Worm (Caenorhabditis elegans) whole organism, L1 larva: ENCODE results near the gene sro-1.

Source experiments
- C04F5.9 ChIP-seq: sonication (generic microtip); optimal IDR thresholded peaks from 2 replicates; lab custom pipeline; 2016; ENCODE audit warnings: missing genetic modification characterization, missing compliant biosample characterization
- C34B4.2 ChIP-seq: sonication (generic microtip); optimal IDR thresholded peaks from 2 replicates; lab custom pipeline; 2017; ENCODE audit warnings: mild to moderate bottlenecking, missing genetic modification characterization, missing compliant biosample characterization
- aha-1 ChIP-seq: fragments of 150-350 bp; optimal IDR thresholded peaks from 2 replicates; lab custom pipeline; 2014; ENCODE audit warnings: missing biosample characterization, missing genetic modification characterization
- alr-1 ChIP-seq: fragments of 200-800 bp; sonication (Bioruptor generic); optimal IDR thresholded peaks from 2 replicates; lab custom pipeline; 2018; ENCODE audit warnings: borderline replicate concordance, mild to moderate bottlenecking, missing genetic modification characterization, missing compliant biosample characterization
- aly-2 ChIP-seq: fragments of 150-350 bp; optimal IDR thresholded peaks from 2 replicates; lab custom pipeline; 2014; ENCODE audit warnings: missing biosample characterization, missing genetic modification characterization
- blmp-1 ChIP-seq: fragments of 150-350 bp; optimal IDR thresholded peaks from 2 replicates; lab custom pipeline; 2014; ENCODE audit warnings: missing biosample characterization, missing genetic modification characterization
- ceh-63 ChIP-seq: fragments of 200-800 bp; sonication (Bioruptor generic); optimal IDR thresholded peaks from 2 replicates; lab custom pipeline; 2018; ENCODE audit warnings: mild to moderate bottlenecking, missing genetic modification characterization, missing compliant biosample characterization
- ceh-8 ChIP-seq: fragments of 200-800 bp; sonication (Bioruptor generic); optimal IDR thresholded peaks from 2 replicates; lab custom pipeline; 2018; ENCODE audit warnings: mild to moderate bottlenecking, missing genetic modification characterization, moderate library complexity, missing compliant biosample characterization
- ceh-88 ChIP-seq: fragments of 200-800 bp; sonication (Bioruptor generic); IDR thresholded peaks from 2 replicates; pipeline ENCODE4 v1.3.6; 2022; ENCODE audit warnings: missing genetic modification characterization, missing compliant biosample characterization
- ceh-90 ChIP-seq: sonication (generic microtip); optimal IDR thresholded peaks from 2 replicates; lab custom pipeline; 2016; ENCODE audit warnings: missing genetic modification characterization, missing compliant biosample characterization
- dsc-1 ChIP-seq: sonication (generic microtip); optimal IDR thresholded peaks from 2 replicates; lab custom pipeline; 2016; ENCODE audit warnings: mild to moderate bottlenecking, missing genetic modification characterization, missing compliant biosample characterization
- efl-1 ChIP-seq, 4 experiments: fragments of 150-350 bp; optimal IDR thresholded peaks in 3 of 4; peaks in 1 of 4; 1 replicate in 1 of 4; 2 replicates in 3 of 4; lab custom pipeline; 2014; ENCODE audit warnings: missing biosample characterization in 2 of 4, missing genetic modification characterization in 2 of 4, missing genetic modification reagents in 2 of 4
- egl-13 ChIP-seq: sonication (generic microtip); optimal IDR thresholded peaks from 2 replicates; lab custom pipeline; 2016; ENCODE audit warnings: missing genotype, missing genetic modification reagents, missing genetic modification characterization, missing compliant biosample characterization
- egl-27 ChIP-seq, 2 experiments: fragments of 150-350 bp in 1 of 2; sonication (generic microtip); optimal IDR thresholded peaks; 3 replicates each; lab custom pipeline; 2017 to 2018; ENCODE audit warnings: missing biosample characterization in 2 of 2, missing genetic modification characterization in 2 of 2, missing genetic modification reagents in 2 of 2
- elt-3 ChIP-seq, 6 experiments: fragments of 150-350 bp in 1 of 6; sonication (generic microtip); optimal IDR thresholded peaks; 2 replicates each; lab custom pipeline; 2017 to 2018; ENCODE audit warnings: missing biosample characterization in 6 of 6, missing genetic modification characterization in 6 of 6, inconsistent platforms in 1 of 6
- fkh-8 ChIP-seq: sonication (generic microtip); optimal IDR thresholded peaks from 2 replicates; lab custom pipeline; 2016; ENCODE audit warnings: mild to moderate bottlenecking, missing genetic modification characterization, missing compliant biosample characterization
- fos-1 ChIP-seq: fragments of 150-350 bp; optimal IDR thresholded peaks from 2 replicates; lab custom pipeline; 2014; ENCODE audit warnings: missing biosample characterization, missing genetic modification characterization
- hlh-4 ChIP-seq: sonication (generic microtip); optimal IDR thresholded peaks from 2 replicates; lab custom pipeline; 2016; ENCODE audit warnings: mild to moderate bottlenecking, missing genetic modification characterization, missing compliant biosample characterization
- isw-1 ChIP-seq: fragments of 200-800 bp; sonication (Bioruptor generic); IDR thresholded peaks from 2 replicates; pipeline ENCODE4 v1.3.6; 2022; ENCODE audit warnings: missing genetic modification characterization, missing compliant biosample characterization
- jun-1 ChIP-seq: fragments of 150-350 bp; optimal IDR thresholded peaks from 2 replicates; lab custom pipeline; 2014; ENCODE audit warnings: missing biosample characterization, missing genetic modification reagents, missing genetic modification characterization
- lin-14 ChIP-seq: fragments of 200-800 bp; sonication (Bioruptor generic); optimal IDR thresholded peaks from 2 replicates; lab custom pipeline; 2018; ENCODE audit warnings: mild to moderate bottlenecking, missing genetic modification characterization, moderate library complexity, missing compliant biosample characterization
- lin-35 ChIP-seq, 2 experiments: fragments of 150-350 bp; optimal IDR thresholded peaks; 2 replicates each; lab custom pipeline; 2014; ENCODE audit warnings: missing biosample characterization in 2 of 2, missing genetic modification characterization in 2 of 2, missing genetic modification reagents in 2 of 2
- lin-39 ChIP-seq: fragments of 150-350 bp; optimal IDR thresholded peaks from 2 replicates; lab custom pipeline; 2014; ENCODE audit warnings: missing biosample characterization, missing genetic modification reagents, missing genetic modification characterization
- lir-3 ChIP-seq: sonication (generic microtip); optimal IDR thresholded peaks from 2 replicates; lab custom pipeline; 2016; ENCODE audit warnings: mild to moderate bottlenecking, missing genetic modification characterization, moderate library complexity, missing compliant biosample characterization; ENCODE audit not compliant: poor library complexity
- lsy-2 ChIP-seq, 2 experiments: fragments of 150-350 bp; optimal IDR thresholded peaks; 2 replicates each; lab custom pipeline; 2014; ENCODE audit warnings: missing biosample characterization in 2 of 2, missing genetic modification characterization in 2 of 2
- mab-9 ChIP-seq: fragments of 200-800 bp; sonication (Bioruptor generic); IDR thresholded peaks from 2 replicates; pipeline ENCODE4 v1.3.6; 2022; ENCODE audit warnings: missing genetic modification reagents, missing genetic modification characterization, missing compliant biosample characterization
- nhr-20 ChIP-seq: sonication (generic microtip); optimal IDR thresholded peaks from 2 replicates; lab custom pipeline; 2016; ENCODE audit warnings: mild to moderate bottlenecking, missing genetic modification characterization, missing compliant biosample characterization
- nhr-28 ChIP-seq: fragments of 150-350 bp; optimal IDR thresholded peaks from 2 replicates; lab custom pipeline; 2014; ENCODE audit warnings: missing biosample characterization, missing genetic modification characterization
- nhr-71 ChIP-seq: sonication (generic microtip); optimal IDR thresholded peaks from 2 replicates; lab custom pipeline; 2016; ENCODE audit warnings: mild to moderate bottlenecking, missing genetic modification characterization, moderate library complexity, missing compliant biosample characterization
- nhr-84 ChIP-seq: sonication (generic microtip); optimal IDR thresholded peaks from 2 replicates; lab custom pipeline; 2017; ENCODE audit warnings: missing biosample characterization, missing genetic modification characterization
- nhr-85 ChIP-seq: sonication (generic microtip); peaks from one replicate; lab custom pipeline; 2016; ENCODE audit warnings: missing genetic modification characterization, inconsistent platforms, missing compliant biosample characterization
- nhr-90 ChIP-seq: sonication (generic microtip); optimal IDR thresholded peaks from 2 replicates; lab custom pipeline; 2016; ENCODE audit warnings: mild to moderate bottlenecking, missing genetic modification characterization, missing compliant biosample characterization; ENCODE audit not compliant: poor library complexity
- pax-3 ChIP-seq: fragments of 200-800 bp; sonication (Bioruptor generic); optimal IDR thresholded peaks from 2 replicates; lab custom pipeline; 2018; ENCODE audit warnings: mild to moderate bottlenecking, missing genetic modification characterization, moderate library complexity, missing compliant biosample characterization
- pqm-1 ChIP-seq: sonication (generic microtip); optimal IDR thresholded peaks from 3 replicates; lab custom pipeline; 2017; ENCODE audit warnings: missing biosample characterization, missing genetic modification characterization
- rnt-1 ChIP-seq: sonication (generic microtip); optimal IDR thresholded peaks from 2 replicates; lab custom pipeline; 2016; ENCODE audit warnings: mild to moderate bottlenecking, missing genetic modification characterization, moderate library complexity, missing compliant biosample characterization
- snu-23 ChIP-seq: sonication (generic microtip); optimal IDR thresholded peaks from 2 replicates; lab custom pipeline; 2016; ENCODE audit warnings: missing genetic modification characterization, missing compliant biosample characterization
- sox-4 ChIP-seq: sonication (generic microtip); optimal IDR thresholded peaks from 2 replicates; lab custom pipeline; 2016; ENCODE audit warnings: missing genetic modification characterization, missing compliant biosample characterization
- sptf-1 ChIP-seq: fragments of 150-350 bp; optimal IDR thresholded peaks from 2 replicates; lab custom pipeline; 2014; ENCODE audit warnings: missing biosample characterization, missing genetic modification characterization
- unc-30 ChIP-seq: sonication (generic microtip); optimal IDR thresholded peaks from 2 replicates; lab custom pipeline; 2017; ENCODE audit warnings: missing biosample characterization, missing genetic modification characterization
- unc-62 ChIP-seq: fragments of 150-350 bp; optimal IDR thresholded peaks from 2 replicates; lab custom pipeline; 2014; ENCODE audit warnings: missing biosample characterization, missing genetic modification reagents, missing genetic modification characterization
- xbp-1 ChIP-seq: sonication (generic microtip); optimal IDR thresholded peaks from 2 replicates; lab custom pipeline; 2016; ENCODE audit warnings: missing genetic modification characterization, missing compliant biosample characterization
- ztf-11 ChIP-seq, 2 experiments: sonication (generic microtip); optimal IDR thresholded peaks; 2 replicates each; lab custom pipeline; 2016 to 2017; ENCODE audit warnings: missing genetic modification characterization in 2 of 2, missing biosample characterization in 1 of 2, missing compliant biosample characterization in 1 of 2
- ztf-4 ChIP-seq: fragments of 150-350 bp; optimal IDR thresholded peaks from 2 replicates; lab custom pipeline; 2014; ENCODE audit warnings: missing biosample characterization, missing genetic modification characterization

sro-1 gene

DNA sequence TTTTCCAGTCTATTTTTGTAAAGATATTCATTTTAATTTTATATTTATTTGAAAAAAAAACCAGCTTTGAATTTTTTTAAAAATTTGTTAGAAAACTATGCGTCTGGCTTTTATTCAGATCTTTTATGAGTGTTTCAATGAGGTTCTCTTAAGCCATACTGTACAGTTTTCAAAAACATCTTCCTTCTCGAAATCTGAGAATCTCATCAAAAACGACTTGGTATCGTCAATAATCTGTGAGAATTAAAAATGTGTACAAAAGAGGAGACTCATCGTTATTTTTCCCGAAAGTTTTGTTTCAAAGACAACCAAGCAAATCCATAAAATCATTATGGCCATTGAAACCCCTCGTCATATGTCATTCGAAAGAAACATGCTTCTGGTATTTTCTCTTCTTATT lies 6.2 kb downstream of the sro-1 start, which contains the start of gene D1022.2:
Gene D1022.2, plus strand, starts transcription at position 301 of the 400 bp plus-strand sequence.
- TF ChIP-seq lir-3 (no peak), ztf-4 (tag; lab: Kevin White, UChicago) (no peak), aly-2 (no peak), blmp-1 (no peak), snu-23 (GFP tag; lab: Kevin White, UChicago) (no peak), pqm-1 (tag; lab: Kevin White, UChicago) (no peak), egl-27 (tag; optimal IDR thresholded peaks at IDR 0.05; lab: Kevin White, UChicago) (no peak), C34B4.2 (tag; lab: Kevin White, UChicago) (no peak), dsc-1 (tag; lab: Kevin White, UChicago) (no peak), fos-1 (tag; lab: Kevin White, UChicago) (no peak), nhr-20 (tag; lab: Kevin White, UChicago) (no peak), nhr-90 (no peak), ceh-63 (GFP tag; lab: Kevin White, UChicago) (no peak), ceh-90 (tag; lab: Kevin White, UChicago) (no peak), nhr-84 (no peak), C04F5.9 (tag; lab: Kevin White, UChicago) (no peak), ceh-8 (GFP tag; lab: Kevin White, UChicago) (no peak), egl-13 (tag; lab: Kevin White, UChicago) (no peak)
- TF ChIP-seq, all 84 proteins: peak for 0

DNA sequence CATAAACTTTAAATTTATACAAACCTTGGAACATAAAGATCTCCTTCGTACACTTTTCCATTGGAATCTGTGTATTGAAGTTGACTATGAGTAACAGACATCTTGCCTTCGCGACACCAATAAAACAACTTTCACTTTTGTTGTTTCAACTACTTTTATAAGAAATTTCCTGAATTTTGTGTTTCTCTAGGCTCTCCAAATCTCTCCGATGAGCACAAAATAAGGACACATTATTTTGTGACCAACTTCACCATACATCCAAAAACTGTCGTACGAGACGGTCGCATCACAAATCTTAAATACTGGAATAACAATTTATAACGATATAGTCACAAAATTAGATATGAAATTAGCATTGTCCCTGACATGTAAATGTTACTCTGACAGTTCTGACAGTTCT lies 6.7 kb downstream of the sro-1 start, which contains the start of gene D1022.5:
Gene D1022.5, minus strand, starts transcription at position 101 of the 400 bp plus-strand sequence.
- TF ChIP-seq sptf-1 (tag; lab: Kevin White, UChicago) = no peak
- TF ChIP-seq nhr-85 (tag; lab: Kevin White, UChicago) = peak; percentile 0
- TF ChIP-seq, all 84 proteins: peak for 1

DNA sequence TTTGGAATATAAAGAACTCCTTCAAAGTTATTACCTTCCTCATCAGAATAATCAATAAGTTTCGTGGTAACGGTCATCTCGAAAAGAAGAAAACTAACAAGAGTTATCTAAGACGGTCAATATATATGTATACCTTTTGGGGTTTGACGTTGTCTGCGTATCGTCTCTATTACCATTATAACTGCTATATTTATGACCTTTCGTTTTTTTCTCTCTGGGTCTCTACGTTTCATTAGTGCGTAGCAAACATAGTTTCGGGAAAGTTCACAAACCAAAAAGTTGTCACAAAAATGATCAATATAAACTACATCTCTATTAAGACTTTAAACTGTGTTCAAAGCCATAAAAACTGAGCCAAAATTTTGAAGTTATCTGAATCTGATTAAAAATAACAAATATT lies 8.2 kb downstream of the sro-1 start, which contains the start of gene D1022.4:
Gene D1022.4, minus strand, starts transcription at position 83 of the 400 bp plus-strand sequence.
- peak in 2 of 6 experiments; percentile 10 to 13 for TF ChIP-seq elt-3 (tag; optimal IDR thresholded peaks at IDR 0.05; lab: Kevin White, UChicago)
- TF ChIP-seq aly-2 = no peak
- TF ChIP-seq lin-39 (tag; lab: Kevin White, UChicago) = no peak
- TF ChIP-seq ceh-88 (GFP tag; lab: Robert Waterston, UW) = no peak
- no peak for TF ChIP-seq aha-1 (tag; lab: Kevin White, UChicago)
- TF ChIP-seq nhr-20 (tag; lab: Kevin White, UChicago) = peak; percentile 33
- TF ChIP-seq alr-1 (tag; lab: Kevin White, UChicago) = no peak
- TF ChIP-seq mab-9 (GFP tag; lab: Robert Waterston, UW) = no peak
- TF ChIP-seq unc-62 = no peak
- no peak for TF ChIP-seq jun-1
- TF ChIP-seq hlh-4 (tag; lab: Kevin White, UChicago) = no peak
- TF ChIP-seq C34B4.2 (tag; lab: Kevin White, UChicago) = no peak
- peak in 1 of 2 experiments; percentile 49 for TF ChIP-seq lin-35 (GFP tag; optimal IDR thresholded peaks at IDR 0.05; lab: Kevin White, UChicago)
- TF ChIP-seq efl-1 (optimal IDR thresholded peaks at IDR 0.05; lab: Kevin White, UChicago) = no peak
- peak in 1 of 2 experiments; percentile 3 for TF ChIP-seq efl-1 (GFP tag; optimal IDR thresholded peaks at IDR 0.05 in 1 of 2; lab: Kevin White, UChicago)
- TF ChIP-seq C04F5.9 (tag; lab: Kevin White, UChicago) = no peak
- TF ChIP-seq ztf-11 (tag; optimal IDR thresholded peaks at IDR 0.05; lab: Kevin White, UChicago) = no peak
- TF ChIP-seq isw-1 (GFP tag; lab: Robert Waterston, UW) = no peak
- TF ChIP-seq nhr-71 (tag; lab: Kevin White, UChicago) = no peak
- peak; percentile 47 for TF ChIP-seq lin-14 (GFP tag; lab: Kevin White, UChicago)
- TF ChIP-seq egl-27 (tag; optimal IDR thresholded peaks at IDR 0.05; lab: Kevin White, UChicago) = no peak
- TF ChIP-seq ceh-63 (GFP tag; lab: Kevin White, UChicago) = no peak
- TF ChIP-seq nhr-85 (tag; lab: Kevin White, UChicago) = peak; percentile 60
- no peak for TF ChIP-seq sox-4 (tag; lab: Kevin White, UChicago)
- no peak for TF ChIP-seq rnt-1 (tag; lab: Kevin White, UChicago)
- TF ChIP-seq fkh-8 (tag; lab: Kevin White, UChicago) = no peak
- TF ChIP-seq xbp-1 (tag; lab: Kevin White, UChicago) = no peak
- peak; percentile 78 for TF ChIP-seq blmp-1
- no peak for TF ChIP-seq pax-3 (tag; lab: Kevin White, UChicago)
- no peak for TF ChIP-seq nhr-28
- TF ChIP-seq lsy-2 (tag; optimal IDR thresholded peaks at IDR 0.05; lab: Kevin White, UChicago) = peak in 1 of 2 experiments; percentile 20
- no peak for TF ChIP-seq unc-30 (tag; lab: Kevin White, UChicago)
